Worm (Caenorhabditis elegans): Measurements from ENCODE around the gene F55A11.11.
A peak's percentile ranks its signal among the peaks of the same experiment; 100 is the strongest.

The F55A11.11 gene

DNA sequence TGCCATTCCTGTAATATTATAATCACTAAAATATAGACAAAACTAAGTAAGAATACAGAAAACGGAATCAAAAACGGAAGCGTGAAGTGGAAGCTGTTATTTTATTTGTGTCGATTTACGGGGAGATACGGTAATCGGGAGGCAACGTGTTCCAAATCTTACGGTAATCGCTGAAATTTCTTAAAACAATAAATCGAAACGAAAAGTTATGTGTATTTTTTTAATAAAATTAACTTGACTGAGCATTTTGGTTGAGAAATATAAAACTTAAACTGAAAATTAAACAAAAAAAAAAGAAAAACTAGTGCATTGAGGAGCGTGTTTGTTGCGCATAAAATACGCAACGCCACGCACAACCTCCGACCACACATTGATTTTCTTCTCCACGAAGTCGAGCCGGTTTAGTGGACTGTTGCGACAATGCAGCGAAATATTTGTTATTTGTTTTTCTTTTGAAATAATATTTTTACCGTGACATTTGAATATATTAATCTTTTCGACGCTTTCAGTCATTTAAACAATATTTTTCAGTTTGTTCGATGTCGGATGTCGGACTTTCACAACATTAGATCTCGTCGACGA lies 18.5 kb upstream of the F55A11.11 start, which contains the start of the genes F55A11.1 and syx-5 (continued):
- TF ChIP-seq Y48G9A.11 (GFP tag; IDR thresholded peaks at IDR 0.05) (no peak), F10B5.3 (tag; optimal IDR thresholded peaks at IDR 0.05) (peak; percentile 78), mdl-1 (tag; optimal IDR thresholded peaks at IDR 0.05) (peak in 1 of 2 experiments; percentile 84), php-3 (GFP tag; IDR thresholded peaks at IDR 0.05) (peak; percentile 64), T26A8.4 (GFP tag; IDR thresholded peaks at IDR 0.05) (peak; percentile 85), ama-1 (optimal IDR thresholded peaks at IDR 0.05) (no peak), ces-1 (GFP tag; optimal IDR thresholded peaks at IDR 0.05) (peak; percentile 16), hmg-1.1 (GFP tag; IDR thresholded peaks at IDR 0.05) (peak; percentile 95), Y5F2A.4 (GFP tag; optimal IDR thresholded peaks at IDR 0.05) (no peak), F44E2.7 (GFP tag; IDR thresholded peaks at IDR 0.05) (no peak), pqm-1 (tag; optimal IDR thresholded peaks at IDR 0.05) (peak; percentile 7), mdt-29 (GFP tag; IDR thresholded peaks at IDR 0.05) (no peak), nhr-77 (tag; optimal IDR thresholded peaks at IDR 0.05) (peak; percentile 46), skn-1 (tag; optimal IDR thresholded peaks at IDR 0.05) (no peak), nhr-25 (tag; optimal IDR thresholded peaks at IDR 0.05; ENCODE audit: borderline replicate concordance, insufficient read depth) (no peak), ceh-62 (tag; optimal IDR thresholded peaks at IDR 0.05) (no peak), nhr-11 (tag; optimal IDR thresholded peaks at IDR 0.05) (peak; percentile 50), dmd-9 (GFP tag; IDR thresholded peaks at IDR 0.05) (no peak), nhr-41 (GFP tag; IDR thresholded peaks at IDR 0.05) (no peak), ceh-82 (tag; optimal IDR thresholded peaks at IDR 0.05) (no peak), ZK337.2 (GFP tag; IDR thresholded peaks at IDR 0.05) (no peak), D1046.2 (GFP tag; IDR thresholded peaks at IDR 0.05) (no peak), hlh-30 (tag; optimal IDR thresholded peaks at IDR 0.05; ENCODE audit: insufficient read depth) (peak; percentile 78), lin-1 (GFP tag; IDR thresholded peaks at IDR 0.05) (0 out of 2 replicates have a peak, but pooled peaks have one; percentile 43), pha-4 (GFP tag; IDR thresholded peaks at IDR 0.05) (peak; percentile 57), pha-4 (tag; optimal IDR thresholded peaks at IDR 0.05) (no peak), set-16 (GFP tag; IDR thresholded peaks at IDR 0.05) (no peak), zip-11 (GFP tag; IDR thresholded peaks at IDR 0.05) (no peak), mxl-2 (GFP tag; conservative IDR thresholded peaks at IDR 0.05) (no peak), T20F7.1 (GFP tag; optimal IDR thresholded peaks at IDR 0.05) (peak; percentile 87), ceh-44 (GFP tag; IDR thresholded peaks at IDR 0.05) (no peak), Y105C5A.15 (GFP tag; IDR thresholded peaks at IDR 0.05) (no peak), spr-1 (tag; optimal IDR thresholded peaks at IDR 0.05) (peak; percentile 90), lim-7 (GFP tag; IDR thresholded peaks at IDR 0.05) (no peak), hif-1 (tag; optimal IDR thresholded peaks at IDR 0.05) (peak; percentile 22 to 63), zfp-2 (tag; optimal IDR thresholded peaks at IDR 0.05) (peak; percentile 12), nhr-76 (tag; optimal IDR thresholded peaks at IDR 0.05) (no peak), dpl-1 (GFP tag; optimal IDR thresholded peaks at IDR 0.05) (peak; percentile 71), unc-39 (tag; optimal IDR thresholded peaks at IDR 0.05) (no peak), dmd-8 (GFP tag; IDR thresholded peaks at IDR 0.05) (no peak), sdz-12 (GFP tag; optimal IDR thresholded peaks at IDR 0.05) (no peak), ztf-7 (tag; optimal IDR thresholded peaks at IDR 0.05) (peak; percentile 83), zip-2 (tag; optimal IDR thresholded peaks at IDR 0.05) (peak; percentile 33), nhr-111 (GFP tag; optimal IDR thresholded peaks at IDR 0.05) (no peak), daf-8 (GFP tag; IDR thresholded peaks at IDR 0.05) (no peak), F26F4.8 (GFP tag; conservative IDR thresholded peaks at IDR 0.05) (no peak), nhr-42 (GFP tag; IDR thresholded peaks at IDR 0.05) (peak; percentile 76; the same call in 1 of the 2 replicates), daf-19 (GFP tag; conservative IDR thresholded peaks at IDR 0.05) (no peak), lin-15B (tag; optimal IDR thresholded peaks at IDR 0.05) (no peak), daf-16 (GFP tag; optimal IDR thresholded peaks at IDR 0.05) (peak; percentile 50 to 89), daf-16 (tag; optimal IDR thresholded peaks at IDR 0.05) (peak; percentile 58), nhr-28 (tag; optimal IDR thresholded peaks at IDR 0.05) (peak; percentile 43)
